Fruit fly (Drosophila melanogaster) whole organism, embryonic: ENCODE measurements around the gene CG34284.
A peak's percentile ranks its signal among the peaks of the same experiment; 100 is the strongest.

Experiments used
- BtbVII ChIP-seq: fragments of 200-800 bp; sonication (Bioruptor generic); optimal IDR thresholded peaks from 3 replicates; lab custom pipeline; 2017; ENCODE audit warnings: missing biosample characterization, mild to moderate bottlenecking, missing genetic modification characterization
- C15 ChIP-seq: fragments of 200-800 bp; sonication (Bioruptor generic); IDR thresholded peaks from 3 replicates; pipeline ENCODE4 v1.3.6; 2022; ENCODE audit warnings: missing biosample characterization, missing genetic modification characterization
- CG10959 ChIP-seq: fragments of 200-800 bp; sonication (Bioruptor generic); IDR thresholded peaks from 2 replicates; pipeline ENCODE4 v1.3.6; 2022; ENCODE audit warnings: missing biosample characterization, missing genetic modification characterization
- CG12071 ChIP-seq: fragments of 200-800 bp; sonication (Bioruptor generic); optimal IDR thresholded peaks from 3 replicates; lab custom pipeline; 2018; ENCODE audit warnings: missing biosample characterization, mild to moderate bottlenecking, missing genetic modification characterization
- CG12219 ChIP-seq: fragments of 200-800 bp; sonication (Bioruptor generic); optimal IDR thresholded peaks from 3 replicates; lab custom pipeline; 2018; ENCODE audit warnings: missing biosample characterization, mild to moderate bottlenecking, missing genetic modification characterization
- CG14014 ChIP-seq: fragments of 200-800 bp; sonication (Bioruptor generic); IDR thresholded peaks from 2 replicates; pipeline ENCODE4 v1.3.6; 2022; ENCODE audit warnings: missing biosample characterization, missing genetic modification characterization
- CG14710 ChIP-seq: fragments of 200-800 bp; sonication (Bioruptor generic); optimal IDR thresholded peaks from 3 replicates; lab custom pipeline; 2019; ENCODE audit warnings: missing biosample characterization, mild to moderate bottlenecking, missing genetic modification characterization, moderate library complexity
- CG15696 ChIP-seq: fragments of 200-800 bp; sonication (Bioruptor generic); optimal IDR thresholded peaks from 2 replicates; lab custom pipeline; 2019; ENCODE audit warnings: missing biosample characterization, mild to moderate bottlenecking, missing genetic modification characterization, moderate library complexity
- CG16813 ChIP-seq: fragments of 200-800 bp; sonication (Bioruptor generic); IDR thresholded peaks from 3 replicates; pipeline ENCODE4 v1.3.6; 2022; ENCODE audit warnings: missing biosample characterization, missing genetic modification characterization; ENCODE audit not compliant: partially characterized antibody
- CG16815 ChIP-seq: fragments of 200-800 bp; sonication (Bioruptor generic); optimal IDR thresholded peaks from 3 replicates; lab custom pipeline; 2017; ENCODE audit warnings: missing biosample characterization, mild to moderate bottlenecking, missing genetic modification characterization
- CG18476 ChIP-seq: fragments of 200-800 bp; sonication (Bioruptor generic); optimal IDR thresholded peaks from 2 replicates; lab custom pipeline; 2016; ENCODE audit warnings: missing biosample characterization, mild to moderate bottlenecking, missing genetic modification characterization
- CG3065 ChIP-seq: fragments of 200-800 bp; sonication (Bioruptor generic); optimal IDR thresholded peaks from 2 replicates; lab custom pipeline; 2016; ENCODE audit warnings: missing biosample characterization, missing genetic modification characterization
- CG33557 ChIP-seq: fragments of 200-800 bp; sonication (Bioruptor generic); optimal IDR thresholded peaks from 2 replicates; lab custom pipeline; 2019; ENCODE audit warnings: missing biosample characterization, mild to moderate bottlenecking, missing genetic modification characterization, moderate library complexity
- CG6683 ChIP-seq: fragments of 200-800 bp; sonication (Bioruptor generic); optimal IDR thresholded peaks from 2 replicates; lab custom pipeline; 2017; ENCODE audit warnings: missing biosample characterization, mild to moderate bottlenecking, missing genetic modification characterization, missing genetic modification reagents
- CG6854 ChIP-seq: fragments of 200-800 bp; sonication (Bioruptor generic); optimal IDR thresholded peaks from 3 replicates; lab custom pipeline; 2017; ENCODE audit warnings: missing biosample characterization, mild to moderate bottlenecking, missing genetic modification characterization
- CG7271 ChIP-seq: fragments of 200-800 bp; sonication (Bioruptor generic); optimal IDR thresholded peaks from 2 replicates; lab custom pipeline; 2018; ENCODE audit warnings: missing biosample characterization, mild to moderate bottlenecking, missing genetic modification characterization, moderate library complexity
- CG7987 ChIP-seq: fragments of 200-800 bp; sonication (Bioruptor generic); optimal IDR thresholded peaks from 2 replicates; lab custom pipeline; 2018; ENCODE audit warnings: missing biosample characterization, mild to moderate bottlenecking, missing genetic modification characterization, moderate library complexity
- CG8478 ChIP-seq: fragments of >200 bp; optimal IDR thresholded peaks from 2 replicates; lab custom pipeline; 2018
- CoRest ChIP-seq: fragments of 200-800 bp; sonication (Bioruptor generic); optimal IDR thresholded peaks from 3 replicates; lab custom pipeline; 2018; ENCODE audit warnings: missing biosample characterization, mild to moderate bottlenecking, missing genetic modification characterization, moderate library complexity
- Dp ChIP-seq: fragments of 200-800 bp; sonication (Bioruptor generic); optimal IDR thresholded peaks from 2 replicates; lab custom pipeline; 2018; ENCODE audit warnings: missing biosample characterization, mild to moderate bottlenecking, missing genetic modification characterization, moderate library complexity
- ERR ChIP-seq: fragments of 200-800 bp; sonication (Bioruptor generic); optimal IDR thresholded peaks from 2 replicates; lab custom pipeline; 2016; ENCODE audit warnings: missing biosample characterization, missing genetic modification characterization
- Ets97D ChIP-seq: fragments of 200-800 bp; sonication (Bioruptor generic); optimal IDR thresholded peaks from 3 replicates; lab custom pipeline; 2016; ENCODE audit warnings: missing biosample characterization, missing genetic modification characterization
- Fer2 ChIP-seq: fragments of 200-800 bp; sonication (Bioruptor generic); optimal IDR thresholded peaks from 2 replicates; lab custom pipeline; 2018; ENCODE audit warnings: missing biosample characterization, mild to moderate bottlenecking, missing genetic modification characterization, moderate library complexity
- Gug ChIP-seq: fragments of 200-800 bp; sonication (Bioruptor generic); IDR thresholded peaks from 4 replicates; pipeline ENCODE4 v1.3.6; 2022; ENCODE audit warnings: missing biosample characterization, missing genetic modification characterization
- HLH3B ChIP-seq: fragments of 200-800 bp; sonication (Bioruptor generic); IDR thresholded peaks from 2 replicates; pipeline ENCODE4 v1.3.6; 2022; ENCODE audit warnings: missing biosample characterization, missing genetic modification characterization
- Neu2 ChIP-seq: fragments of 200-800 bp; sonication (Bioruptor generic); optimal IDR thresholded peaks from 3 replicates; lab custom pipeline; 2016; ENCODE audit warnings: missing biosample characterization, missing genetic modification characterization, borderline replicate concordance
- Oli ChIP-seq: fragments of 200-800 bp; sonication (Bioruptor generic); optimal IDR thresholded peaks from 2 replicates; lab custom pipeline; 2018; ENCODE audit warnings: missing biosample characterization, mild to moderate bottlenecking, missing genetic modification characterization, moderate library complexity
- Optix ChIP-seq: fragments of 200-800 bp; sonication (Bioruptor generic); IDR thresholded peaks from 3 replicates; pipeline ENCODE4 v1.3.6; 2022; ENCODE audit warnings: missing biosample characterization, missing genetic modification characterization
- Sry-β ChIP-seq: fragments of 200-800 bp; sonication (Bioruptor generic); optimal IDR thresholded peaks from 2 replicates; lab custom pipeline; 2018; ENCODE audit warnings: missing biosample characterization, mild to moderate bottlenecking, missing genetic modification characterization, moderate library complexity
- Sry-δ ChIP-seq: fragments of 200-800 bp; sonication (Bioruptor generic); optimal IDR thresholded peaks from 2 replicates; lab custom pipeline; 2016; ENCODE audit warnings: missing biosample characterization, missing genetic modification characterization
- ab ChIP-seq: fragments of 200-800 bp; sonication (Bioruptor generic); optimal IDR thresholded peaks from 2 replicates; lab custom pipeline; 2016; ENCODE audit warnings: missing biosample characterization, missing genetic modification characterization
- bcd ChIP-seq: fragments of 200-800 bp; sonication (Bioruptor generic); optimal IDR thresholded peaks from 2 replicates; lab custom pipeline; 2017; ENCODE audit warnings: missing biosample characterization, mild to moderate bottlenecking, missing genetic modification characterization
- btn ChIP-seq: fragments of 200-800 bp; sonication (Bioruptor generic); optimal IDR thresholded peaks from 2 replicates; lab custom pipeline; 2016; ENCODE audit warnings: missing biosample characterization, missing genetic modification characterization
- dpn ChIP-seq, 2 experiments: fragments of 200-800 bp; sonication (Bioruptor generic); optimal IDR thresholded peaks; 3 replicates each; lab custom pipeline; 2016; ENCODE audit warnings: missing biosample characterization in 2 of 2, missing genetic modification characterization in 2 of 2
- en ChIP-seq: fragments of 200-800 bp; sonication (Bioruptor generic); optimal IDR thresholded peaks from 2 replicates; lab custom pipeline; 2016; ENCODE audit warnings: missing biosample characterization, missing genetic modification characterization
- fd3F ChIP-seq: fragments of 200-800 bp; sonication (Bioruptor generic); optimal IDR thresholded peaks from 2 replicates; lab custom pipeline; 2018; ENCODE audit warnings: missing biosample characterization, mild to moderate bottlenecking, missing genetic modification characterization, moderate library complexity
- fd96Cb ChIP-seq: fragments of 200-800 bp; sonication (Bioruptor generic); optimal IDR thresholded peaks from 2 replicates; lab custom pipeline; 2018; ENCODE audit warnings: missing biosample characterization, mild to moderate bottlenecking, missing genetic modification characterization, moderate library complexity
- kah ChIP-seq: fragments of 200-800 bp; sonication (Bioruptor generic); optimal IDR thresholded peaks from 2 replicates; lab custom pipeline; 2018; ENCODE audit warnings: missing biosample characterization, mild to moderate bottlenecking, missing genetic modification characterization
- onecut ChIP-seq: fragments of 200-800 bp; sonication (Bioruptor generic); IDR thresholded peaks from 2 replicates; pipeline ENCODE4 v1.3.6; 2022; ENCODE audit warnings: missing biosample characterization, missing genetic modification characterization
- pum ChIP-seq: fragments of 200-800 bp; sonication (Bioruptor generic); optimal IDR thresholded peaks from 2 replicates; lab custom pipeline; 2016; ENCODE audit warnings: missing biosample characterization, missing genetic modification characterization
- pzg ChIP-seq: fragments of 200-800 bp; sonication (Bioruptor generic); optimal IDR thresholded peaks from 3 replicates; lab custom pipeline; 2018; ENCODE audit warnings: missing biosample characterization, mild to moderate bottlenecking, missing genetic modification characterization, moderate library complexity
- seq ChIP-seq: fragments of 200-800 bp; sonication (Bioruptor generic); IDR thresholded peaks from 2 replicates; pipeline ENCODE4 v1.3.6; 2022; ENCODE audit warnings: missing biosample characterization, missing genetic modification characterization
- sisA ChIP-seq: fragments of 200-800 bp; sonication (Bioruptor generic); IDR thresholded peaks from 2 replicates; pipeline ENCODE4 v1.3.6; 2022; ENCODE audit warnings: missing biosample characterization, missing genetic modification characterization
- sna ChIP-seq: fragments of 200-800 bp; sonication (Bioruptor generic); IDR thresholded peaks from 2 replicates; pipeline ENCODE4 v1.3.6; 2022; ENCODE audit warnings: missing biosample characterization, missing genetic modification characterization; ENCODE audit not compliant: partially characterized antibody
- sqz ChIP-seq: fragments of 200-800 bp; sonication (Bioruptor generic); optimal IDR thresholded peaks from 3 replicates; lab custom pipeline; 2018; ENCODE audit warnings: missing biosample characterization, mild to moderate bottlenecking, missing genetic modification characterization
- stc ChIP-seq: fragments of 200-800 bp; sonication (Bioruptor generic); IDR thresholded peaks from 2 replicates; pipeline ENCODE4 v1.3.6; 2022; ENCODE audit warnings: missing biosample characterization, missing genetic modification characterization
- unc-4 ChIP-seq: fragments of 200-800 bp; sonication (Bioruptor generic); IDR thresholded peaks from 2 replicates; pipeline ENCODE4 v1.3.6; 2022; ENCODE audit warnings: missing biosample characterization, missing genetic modification characterization; ENCODE audit not compliant: partially characterized antibody
- vnd ChIP-seq: fragments of 200-800 bp; sonication (Bioruptor generic); IDR thresholded peaks from 3 replicates; pipeline ENCODE4 v1.3.6; 2022; ENCODE audit warnings: missing biosample characterization, missing genetic modification characterization; ENCODE audit not compliant: partially characterized antibody
- yki ChIP-seq: fragments of >200 bp; optimal IDR thresholded peaks from 3 replicates; lab custom pipeline; 2018

The CG34284 gene

dm6 chr3R:18905921-18906878 is 3.5 kb upstream of the CG34284 start, which contains the start of gene EndoA (continued):
- TF ChIP-seq CG33557 (GFP tag; lab: Kevin White, UChicago) (peak; percentile 4), CoRest (tag; lab: Kevin White, UChicago) (peak; percentile 65), Fer2 (tag; lab: Kevin White, UChicago) (no peak), CG7271 (tag; lab: Kevin White, UChicago) (no peak), btn (GFP tag; lab: Kevin White, UChicago) (no peak), CG14710 (tag; lab: Kevin White, UChicago) (peak; percentile 58), sisA (no peak), Dp (GFP tag; lab: Kevin White, UChicago) (peak; percentile 53), CG6683 (GFP tag; lab: Kevin White, UChicago) (no peak), BtbVII (no peak), CG8478 (lab: Kevin White, UChicago) (no peak), Oli (tag; lab: Kevin White, UChicago) (peak; percentile 31), pum (GFP tag; lab: Kevin White, UChicago) (no peak), vnd (GFP tag; lab: Robert Waterston, UW) (peak; percentile 64), CG6854 (GFP tag; lab: Kevin White, UChicago) (no peak), CG15696 (peak; percentile 45), stc (no peak), seq (no peak), Optix (GFP tag; lab: Robert Waterston, UW) (no peak), ab (GFP tag; lab: Kevin White, UChicago) (no peak), HLH3B (GFP tag; lab: Robert Waterston, UW) (0 out of 2 replicates have a peak, but pooled peaks have one; percentile 42), sna (GFP tag; lab: Robert Waterston, UW) (peak; percentile 67), unc-4 (peak; percentile 67), onecut (peak; percentile 100), bcd (GFP tag; lab: Kevin White, UChicago) (peak; percentile 55), CG16815 (GFP tag; lab: Kevin White, UChicago) (no peak), CG12219 (GFP tag; lab: Kevin White, UChicago) (no peak), Neu2 (GFP tag; lab: Kevin White, UChicago) (no peak), Ets97D (GFP tag; lab: Kevin White, UChicago) (peak; percentile 43), CG16813 (peak; percentile 82), CG7987 (GFP tag; lab: Kevin White, UChicago) (peak; percentile 13), CG18476 (GFP tag; lab: Kevin White, UChicago) (no peak), en (no peak), Sry-δ (GFP tag; lab: Kevin White, UChicago) (peak; percentile 90), CG12071 (GFP tag; lab: Kevin White, UChicago) (peak; percentile 36), sqz (GFP tag; lab: Kevin White, UChicago) (no peak), C15 (GFP tag; lab: Robert Waterston, UW) (no peak), fd96Cb (tag; lab: Kevin White, UChicago) (no peak), dpn (GFP tag; optimal IDR thresholded peaks at IDR 0.05; lab: Kevin White, UChicago) (peak in 1 of 2 experiments; percentile 54), pzg (peak; percentile 92), CG10959 (no peak), kah (peak; percentile 24), ERR (GFP tag; lab: Kevin White, UChicago) (peak; percentile 5), CG3065 (GFP tag; lab: Kevin White, UChicago) (no peak), yki (no peak), CG14014 (no peak), Sry-β (no peak), fd3F (GFP tag; lab: Kevin White, UChicago) (peak; percentile 6), Gug (GFP tag; lab: Robert Waterston, UW) (no peak)
